Comparison of ENCODE assay signal across 1 fruit fly cellular context in genomic region chr3L:11388964-11389625, dm6.
TF ChIP-seq lines count a peak whose summit lies in the region.

No protein-coding gene starts in this region.

TF ChIP-seq in whole organism, embryonic, 481 proteins besides CTCF, POLR2A, EP300 and RAD21 (continued from another document):
- TF ChIP-seq CG32532 (GFP tag; IDR thresholded peaks at IDR 0.05; lab: Robert Waterston, UW): peak; percentile 43; the same call in 1 of the 2 replicates
- TF ChIP-seq CG15696 (tag; optimal IDR thresholded peaks at IDR 0.05; lab: Kevin White, UChicago): peak; percentile 18
- TF ChIP-seq CG11723 (GFP tag; optimal IDR thresholded peaks at IDR 0.05; lab: Kevin White, UChicago): peak; percentile 9
- peak; percentile 10 for TF ChIP-seq CG12219 (GFP tag; optimal IDR thresholded peaks at IDR 0.05; lab: Kevin White, UChicago)
- TF ChIP-seq salm (tag; optimal IDR thresholded peaks at IDR 0.05; lab: Kevin White, UChicago): peak; percentile 0
- peak; percentile 54; the same call in 2 of the 3 replicates for TF ChIP-seq dysf (GFP tag; IDR thresholded peaks at IDR 0.05; lab: Robert Waterston, UW)
- TF ChIP-seq tin (GFP tag; optimal IDR thresholded peaks at IDR 0.05; lab: Kevin White, UChicago): peak; percentile 24
- TF ChIP-seq CG12391 (tag; optimal IDR thresholded peaks at IDR 0.05; lab: Kevin White, UChicago): peak; percentile 57
- peak; percentile 32; the same call in 1 of the 2 replicates for TF ChIP-seq CG6689 (GFP tag; IDR thresholded peaks at IDR 0.05; lab: Robert Waterston, UW)
- TF ChIP-seq CG17829 (tag; optimal IDR thresholded peaks at IDR 0.05; lab: Kevin White, UChicago): peak; percentile 50
- no peak for TF ChIP-seq sc (optimal IDR thresholded peaks at IDR 0.05; lab: Kevin White, UChicago)
- peak; percentile 19 for TF ChIP-seq sc (GFP tag; optimal IDR thresholded peaks at IDR 0.05; lab: Kevin White, UChicago)
- TF ChIP-seq oc (tag; optimal IDR thresholded peaks at IDR 0.05; lab: Kevin White, UChicago): peak; percentile 36
- peak; percentile 67 for TF ChIP-seq grau (tag; optimal IDR thresholded peaks at IDR 0.05; lab: Kevin White, UChicago)
- no peak for TF ChIP-seq trh (GFP tag; optimal IDR thresholded peaks at IDR 0.05; lab: Kevin White, UChicago)
- TF ChIP-seq phol (tag; optimal IDR thresholded peaks at IDR 0.05; lab: Kevin White, UChicago): peak; percentile 48
- TF ChIP-seq CG3163 (GFP tag; optimal IDR thresholded peaks at IDR 0.05; lab: Kevin White, UChicago): no peak
- peak; percentile 74 for TF ChIP-seq gem (tag; optimal IDR thresholded peaks at IDR 0.05; lab: Kevin White, UChicago)
- peak; percentile 6 for TF ChIP-seq Asciz (GFP tag; optimal IDR thresholded peaks at IDR 0.05; lab: Kevin White, UChicago)
- TF ChIP-seq CG33557 (GFP tag; optimal IDR thresholded peaks at IDR 0.05; lab: Kevin White, UChicago): peak; percentile 19
- no peak for TF ChIP-seq CG10431 (GFP tag; optimal IDR thresholded peaks at IDR 0.05; lab: Kevin White, UChicago)
- peak; percentile 20; the same call in 1 of the 2 replicates for TF ChIP-seq E2f1 (GFP tag; IDR thresholded peaks at IDR 0.05; lab: Robert Waterston, UW)
- no peak for TF ChIP-seq bigmax (GFP tag; optimal IDR thresholded peaks at IDR 0.05; lab: Kevin White, UChicago)
- peak; percentile 67 for TF ChIP-seq Med (GFP tag; lab: Kevin White, UChicago)
- TF ChIP-seq hkb (optimal IDR thresholded peaks at IDR 0.05; lab: Kevin White, UChicago): no peak
- 0 out of 2 replicates have a peak, but pooled peaks have one; percentile 49 for TF ChIP-seq hkb (GFP tag; IDR thresholded peaks at IDR 0.05; lab: Robert Waterston, UW)
- no peak for TF ChIP-seq CG13624 (GFP tag; optimal IDR thresholded peaks at IDR 0.05; lab: Kevin White, UChicago)
- TF ChIP-seq CG9727 (GFP tag; optimal IDR thresholded peaks at IDR 0.05; lab: Kevin White, UChicago): peak; percentile 46
- peak; percentile 42 for TF ChIP-seq lbe (GFP tag; optimal IDR thresholded peaks at IDR 0.05; lab: Kevin White, UChicago)
- no peak for TF ChIP-seq CG5245 (GFP tag; optimal IDR thresholded peaks at IDR 0.05; lab: Kevin White, UChicago)
- no peak for TF ChIP-seq CG8944 (GFP tag; optimal IDR thresholded peaks at IDR 0.05; lab: Kevin White, UChicago)
- 0 out of 2 replicates have a peak, but pooled peaks have one; percentile 41 for TF ChIP-seq seq (GFP tag; IDR thresholded peaks at IDR 0.05; lab: Robert Waterston, UW)
- TF ChIP-seq lilli (GFP tag; optimal IDR thresholded peaks at IDR 0.05; lab: Kevin White, UChicago): peak; percentile 10
- 0 out of 3 replicates have a peak, but pooled peaks have one; percentile 56 for TF ChIP-seq CG11695 (GFP tag; IDR thresholded peaks at IDR 0.05; lab: Robert Waterston, UW)
- peak; percentile 35 for TF ChIP-seq Hmr (GFP tag; optimal IDR thresholded peaks at IDR 0.05; lab: Kevin White, UChicago)
- no peak for TF ChIP-seq onecut (GFP tag; IDR thresholded peaks at IDR 0.05; lab: Robert Waterston, UW)
- no peak for TF ChIP-seq ken (GFP tag; IDR thresholded peaks at IDR 0.05; lab: Robert Waterston, UW)
- TF ChIP-seq tgo (GFP tag; IDR thresholded peaks at IDR 0.05; lab: Robert Waterston, UW): peak; percentile 29; the same call in 2 of the 3 replicates
- peak; percentile 14 for TF ChIP-seq CG1602 (GFP tag; optimal IDR thresholded peaks at IDR 0.05; lab: Kevin White, UChicago)
- TF ChIP-seq CoRest (tag; optimal IDR thresholded peaks at IDR 0.05; lab: Kevin White, UChicago): peak; percentile 57
- peak; percentile 17 for TF ChIP-seq Abd-B (GFP tag; optimal IDR thresholded peaks at IDR 0.05; lab: Kevin White, UChicago)
- TF ChIP-seq CG17385 (GFP tag; optimal IDR thresholded peaks at IDR 0.05; lab: Kevin White, UChicago): peak; percentile 51
- 0 out of 3 replicates have a peak, but pooled peaks have one; percentile 35 for TF ChIP-seq CG7357 (GFP tag; IDR thresholded peaks at IDR 0.05; lab: Robert Waterston, UW)
- peak in 1 of 2 experiments; percentile 5 for TF ChIP-seq chif (GFP tag; optimal IDR thresholded peaks at IDR 0.05; lab: Kevin White, UChicago)
- TF ChIP-seq GATAe (GFP tag; conservative IDR thresholded peaks at IDR 0.05; lab: Robert Waterston, UW): no peak
- TF ChIP-seq CG1529 (GFP tag; optimal IDR thresholded peaks at IDR 0.05; lab: Kevin White, UChicago): peak; percentile 33
- peak; percentile 71 for TF ChIP-seq CG11504 (tag; optimal IDR thresholded peaks at IDR 0.05; lab: Kevin White, UChicago)
- TF ChIP-seq CG14014 (GFP tag; IDR thresholded peaks at IDR 0.05; lab: Robert Waterston, UW): no peak
- no peak for TF ChIP-seq sqz (GFP tag; optimal IDR thresholded peaks at IDR 0.05; lab: Kevin White, UChicago)
- 0 out of 3 replicates have a peak, but pooled peaks have one; percentile 39 for TF ChIP-seq so (GFP tag; IDR thresholded peaks at IDR 0.05; lab: Robert Waterston, UW)
- peak; percentile 23; the same call in 1 of the 3 replicates for TF ChIP-seq ase (GFP tag; IDR thresholded peaks at IDR 0.05; lab: Robert Waterston, UW)
- peak; percentile 60 for TF ChIP-seq CG17361 (GFP tag; IDR thresholded peaks at IDR 0.05; lab: Robert Waterston, UW)
- no peak for TF ChIP-seq CG10959 (GFP tag; IDR thresholded peaks at IDR 0.05; lab: Robert Waterston, UW)
